Fruit fly (Drosophila melanogaster) whole organism, prepupa: ENCODE data around the gene CG42240.

ENCODE experiments used
- CG16779 ChIP-seq: fragments of 200-800 bp; sonication (Bioruptor generic); optimal IDR thresholded peaks from 3 replicates; lab custom pipeline; 2017; ENCODE audit warnings: missing biosample characterization, mild to moderate bottlenecking, missing genetic modification characterization
- Hr4 ChIP-seq: fragments of 200-800 bp; sonication (Bioruptor generic); optimal IDR thresholded peaks from 3 replicates; lab custom pipeline; 2016; ENCODE audit warnings: missing biosample characterization, missing genetic modification characterization
- Met ChIP-seq: fragments of 200-800 bp; sonication (Bioruptor generic); optimal IDR thresholded peaks from 3 replicates; lab custom pipeline; 2016; ENCODE audit warnings: missing biosample characterization, missing genetic modification characterization

- TF ChIP-seq CG16779 (tag; lab: Kevin White, UChicago), result no peak
- TF ChIP-seq Met (GFP tag; lab: Kevin White, UChicago), result no peak
- TF ChIP-seq Hr4 (GFP tag; lab: Kevin White, UChicago), result no peak
Observed at dm6 chrX:6315583-6315982, 15.1 kb upstream of the CG42240 start.
